Worm (Caenorhabditis elegans) whole organism, L1 larva: ENCODE data around the gene slc-25A10.

Source experiments
- C04F5.9 ChIP-seq: sonication (generic microtip); optimal IDR thresholded peaks from 2 replicates; lab custom pipeline; 2016; ENCODE audit warnings: missing genetic modification characterization, missing compliant biosample characterization
- C16A3.4 ChIP-seq: fragments of 150-350 bp; optimal IDR thresholded peaks from 2 replicates; lab custom pipeline; 2014; ENCODE audit warnings: missing biosample characterization, missing genetic modification characterization
- C34B4.2 ChIP-seq: sonication (generic microtip); optimal IDR thresholded peaks from 2 replicates; lab custom pipeline; 2017; ENCODE audit warnings: mild to moderate bottlenecking, missing genetic modification characterization, missing compliant biosample characterization
- Y116A8C.19 ChIP-seq: sonication (generic microtip); optimal IDR thresholded peaks from 2 replicates; lab custom pipeline; 2016; ENCODE audit warnings: missing compliant biosample characterization, missing genetic modification characterization, borderline replicate concordance
- alr-1 ChIP-seq: fragments of 200-800 bp; sonication (Bioruptor generic); optimal IDR thresholded peaks from 2 replicates; lab custom pipeline; 2018; ENCODE audit warnings: borderline replicate concordance, mild to moderate bottlenecking, missing genetic modification characterization, missing compliant biosample characterization
- blmp-1 ChIP-seq: fragments of 150-350 bp; optimal IDR thresholded peaks from 2 replicates; lab custom pipeline; 2014; ENCODE audit warnings: missing biosample characterization, missing genetic modification characterization
- ceh-8 ChIP-seq: fragments of 200-800 bp; sonication (Bioruptor generic); optimal IDR thresholded peaks from 2 replicates; lab custom pipeline; 2018; ENCODE audit warnings: mild to moderate bottlenecking, missing genetic modification characterization, moderate library complexity, missing compliant biosample characterization
- ceh-82 ChIP-seq, 3 experiments: fragments of 150-350 bp in 1 of 3; sonication (generic microtip) in 2 of 3; optimal IDR thresholded peaks; 2 replicates each; lab custom pipeline; 2014 to 2017; ENCODE audit warnings: missing biosample characterization in 3 of 3, missing genetic modification characterization in 3 of 3
- ceh-88 ChIP-seq: fragments of 200-800 bp; sonication (Bioruptor generic); IDR thresholded peaks from 2 replicates; pipeline ENCODE4 v1.3.6; 2022; ENCODE audit warnings: missing genetic modification characterization, missing compliant biosample characterization
- ceh-90 ChIP-seq: sonication (generic microtip); optimal IDR thresholded peaks from 2 replicates; lab custom pipeline; 2016; ENCODE audit warnings: missing genetic modification characterization, missing compliant biosample characterization
- ces-1 ChIP-seq: fragments of 150-350 bp; optimal IDR thresholded peaks from 2 replicates; lab custom pipeline; 2014; ENCODE audit warnings: missing biosample characterization, missing genetic modification reagents, missing genetic modification characterization
- efl-1 ChIP-seq, 4 experiments: fragments of 150-350 bp; optimal IDR thresholded peaks in 3 of 4; peaks in 1 of 4; 1 replicate in 1 of 4; 2 replicates in 3 of 4; lab custom pipeline; 2014; ENCODE audit warnings: missing biosample characterization in 2 of 4, missing genetic modification characterization in 2 of 4, missing genetic modification reagents in 2 of 4
- egl-27 ChIP-seq, 2 experiments: fragments of 150-350 bp in 1 of 2; sonication (generic microtip); optimal IDR thresholded peaks; 3 replicates each; lab custom pipeline; 2017 to 2018; ENCODE audit warnings: missing biosample characterization in 2 of 2, missing genetic modification characterization in 2 of 2, missing genetic modification reagents in 2 of 2
- ets-5 ChIP-seq: fragments of 200-800 bp; sonication (Bioruptor generic); IDR thresholded peaks from 2 replicates; pipeline ENCODE4 v1.3.6; 2022; ENCODE audit warnings: missing genetic modification characterization, missing compliant biosample characterization
- fkh-8 ChIP-seq: sonication (generic microtip); optimal IDR thresholded peaks from 2 replicates; lab custom pipeline; 2016; ENCODE audit warnings: mild to moderate bottlenecking, missing genetic modification characterization, missing compliant biosample characterization
- fos-1 ChIP-seq: fragments of 150-350 bp; optimal IDR thresholded peaks from 2 replicates; lab custom pipeline; 2014; ENCODE audit warnings: missing biosample characterization, missing genetic modification characterization
- hlh-17 ChIP-seq: fragments of 200-800 bp; sonication (Bioruptor generic); optimal IDR thresholded peaks from 2 replicates; lab custom pipeline; 2018; ENCODE audit warnings: missing genetic modification characterization, mild to moderate bottlenecking, missing compliant biosample characterization, moderate library complexity, borderline replicate concordance
- hlh-4 ChIP-seq: sonication (generic microtip); optimal IDR thresholded peaks from 2 replicates; lab custom pipeline; 2016; ENCODE audit warnings: mild to moderate bottlenecking, missing genetic modification characterization, missing compliant biosample characterization
- hpl-2 ChIP-seq: fragments of 150-350 bp; optimal IDR thresholded peaks from 2 replicates; lab custom pipeline; 2014; ENCODE audit warnings: missing biosample characterization, missing genetic modification reagents, missing genetic modification characterization
- isw-1 ChIP-seq: fragments of 200-800 bp; sonication (Bioruptor generic); IDR thresholded peaks from 2 replicates; pipeline ENCODE4 v1.3.6; 2022; ENCODE audit warnings: missing genetic modification characterization, missing compliant biosample characterization
- jun-1 ChIP-seq: fragments of 150-350 bp; optimal IDR thresholded peaks from 2 replicates; lab custom pipeline; 2014; ENCODE audit warnings: missing biosample characterization, missing genetic modification reagents, missing genetic modification characterization
- lin-13 ChIP-seq: fragments of 150-350 bp; optimal IDR thresholded peaks from 2 replicates; lab custom pipeline; 2014; ENCODE audit warnings: missing biosample characterization, missing genetic modification reagents, missing genetic modification characterization
- lin-15B ChIP-seq: fragments of 150-350 bp; sonication (generic microtip); optimal IDR thresholded peaks from 3 replicates; lab custom pipeline; 2014; ENCODE audit warnings: missing biosample characterization, missing genetic modification characterization
- lin-39 ChIP-seq: fragments of 150-350 bp; optimal IDR thresholded peaks from 2 replicates; lab custom pipeline; 2014; ENCODE audit warnings: missing biosample characterization, missing genetic modification reagents, missing genetic modification characterization
- lir-3 ChIP-seq: sonication (generic microtip); optimal IDR thresholded peaks from 2 replicates; lab custom pipeline; 2016; ENCODE audit warnings: mild to moderate bottlenecking, missing genetic modification characterization, moderate library complexity, missing compliant biosample characterization; ENCODE audit not compliant: poor library complexity
- mab-9 ChIP-seq: fragments of 200-800 bp; sonication (Bioruptor generic); IDR thresholded peaks from 2 replicates; pipeline ENCODE4 v1.3.6; 2022; ENCODE audit warnings: missing genetic modification reagents, missing genetic modification characterization, missing compliant biosample characterization
- mdl-1 ChIP-seq, 2 experiments: fragments of 150-350 bp; optimal IDR thresholded peaks; 2 replicates each; lab custom pipeline; 2014 to 2017; ENCODE audit warnings: missing biosample characterization in 2 of 2, missing genetic modification characterization in 2 of 2, inconsistent platforms in 1 of 2
- mep-1 ChIP-seq: fragments of 150-350 bp; optimal IDR thresholded peaks from 2 replicates; lab custom pipeline; 2014; ENCODE audit warnings: missing biosample characterization, missing genetic modification characterization
- nhr-11 ChIP-seq: fragments of 150-350 bp; optimal IDR thresholded peaks from 2 replicates; lab custom pipeline; 2014; ENCODE audit warnings: missing biosample characterization, missing genetic modification characterization
- nhr-19 ChIP-seq: fragments of 200-800 bp; sonication (Bioruptor generic); conservative IDR thresholded peaks from 2 replicates; pipeline ENCODE4 v1.3.6; 2022; ENCODE audit warnings: missing genetic modification characterization, missing compliant biosample characterization
- nhr-20 ChIP-seq: sonication (generic microtip); optimal IDR thresholded peaks from 2 replicates; lab custom pipeline; 2016; ENCODE audit warnings: mild to moderate bottlenecking, missing genetic modification characterization, missing compliant biosample characterization
- nhr-237 ChIP-seq: fragments of 150-350 bp; optimal IDR thresholded peaks from 2 replicates; lab custom pipeline; 2014; ENCODE audit warnings: missing biosample characterization, missing genetic modification characterization
- nhr-47 ChIP-seq: sonication (generic microtip); optimal IDR thresholded peaks from 2 replicates; lab custom pipeline; 2016; ENCODE audit warnings: mild to moderate bottlenecking, missing genetic modification characterization, moderate library complexity, missing compliant biosample characterization
- nhr-71 ChIP-seq: sonication (generic microtip); optimal IDR thresholded peaks from 2 replicates; lab custom pipeline; 2016; ENCODE audit warnings: mild to moderate bottlenecking, missing genetic modification characterization, moderate library complexity, missing compliant biosample characterization
- nhr-76 ChIP-seq: sonication (generic microtip); optimal IDR thresholded peaks from 2 replicates; lab custom pipeline; 2017; ENCODE audit warnings: missing biosample characterization, missing genetic modification characterization
- nhr-84 ChIP-seq: sonication (generic microtip); optimal IDR thresholded peaks from 2 replicates; lab custom pipeline; 2017; ENCODE audit warnings: missing biosample characterization, missing genetic modification characterization
- nhr-90 ChIP-seq: sonication (generic microtip); optimal IDR thresholded peaks from 2 replicates; lab custom pipeline; 2016; ENCODE audit warnings: mild to moderate bottlenecking, missing genetic modification characterization, missing compliant biosample characterization; ENCODE audit not compliant: poor library complexity
- pag-3 ChIP-seq: sonication (generic microtip); optimal IDR thresholded peaks from 2 replicates; lab custom pipeline; 2017; ENCODE audit warnings: missing genetic modification characterization, mild to moderate bottlenecking, missing compliant biosample characterization, antibody characterized with exemption, borderline replicate concordance; ENCODE audit not compliant: insufficient read depth
- rnt-1 ChIP-seq: sonication (generic microtip); optimal IDR thresholded peaks from 2 replicates; lab custom pipeline; 2016; ENCODE audit warnings: mild to moderate bottlenecking, missing genetic modification characterization, moderate library complexity, missing compliant biosample characterization
- skn-1 ChIP-seq: fragments of 150-350 bp; optimal IDR thresholded peaks from 2 replicates; lab custom pipeline; 2014; ENCODE audit warnings: missing biosample characterization, missing genetic modification characterization
- snu-23 ChIP-seq: sonication (generic microtip); optimal IDR thresholded peaks from 2 replicates; lab custom pipeline; 2016; ENCODE audit warnings: missing genetic modification characterization, missing compliant biosample characterization
- sox-4 ChIP-seq: sonication (generic microtip); optimal IDR thresholded peaks from 2 replicates; lab custom pipeline; 2016; ENCODE audit warnings: missing genetic modification characterization, missing compliant biosample characterization
- sptf-1 ChIP-seq: fragments of 150-350 bp; optimal IDR thresholded peaks from 2 replicates; lab custom pipeline; 2014; ENCODE audit warnings: missing biosample characterization, missing genetic modification characterization
- sup-37 ChIP-seq: fragments of 200-800 bp; sonication (Bioruptor generic); optimal IDR thresholded peaks from 2 replicates; lab custom pipeline; 2018; ENCODE audit warnings: mild to moderate bottlenecking, missing genetic modification characterization, missing compliant biosample characterization
- swsn-7 ChIP-seq: sonication (generic microtip); optimal IDR thresholded peaks from 2 replicates; lab custom pipeline; 2016; ENCODE audit warnings: missing genetic modification characterization, missing compliant biosample characterization
- unc-130 ChIP-seq: fragments of 150-350 bp; optimal IDR thresholded peaks from 2 replicates; lab custom pipeline; 2017; ENCODE audit warnings: missing biosample characterization, missing genetic modification characterization, inconsistent platforms
- unc-30 ChIP-seq: sonication (generic microtip); optimal IDR thresholded peaks from 2 replicates; lab custom pipeline; 2017; ENCODE audit warnings: missing biosample characterization, missing genetic modification characterization
- unc-98 ChIP-seq: fragments of 200-800 bp; sonication (Bioruptor generic); IDR thresholded peaks from 2 replicates; pipeline ENCODE4 v1.3.6; 2022; ENCODE audit warnings: missing genetic modification characterization, missing compliant biosample characterization
- vab-15 ChIP-seq: sonication (generic microtip); optimal IDR thresholded peaks from 2 replicates; lab custom pipeline; 2017; ENCODE audit warnings: missing genotype, mild to moderate bottlenecking, missing genetic modification characterization, missing compliant biosample characterization
- ztf-4 ChIP-seq: fragments of 150-350 bp; optimal IDR thresholded peaks from 2 replicates; lab custom pipeline; 2014; ENCODE audit warnings: missing biosample characterization, missing genetic modification characterization

The slc-25A10 gene

ce11 chrX:6742891-6743290 lies 17.4 kb upstream of the slc-25A10 start (continued):
- TF ChIP-seq nhr-84 (no peak), nhr-19 (GFP tag; lab: Robert Waterston, UW) (peak; percentile 89), C16A3.4 (peak; percentile 34), nhr-76 (tag; lab: Kevin White, UChicago) (no peak), swsn-7 (tag; lab: Kevin White, UChicago) (peak; percentile 81), lir-3 (tag; lab: Kevin White, UChicago) (peak; percentile 73), nhr-71 (tag; lab: Kevin White, UChicago) (peak; percentile 97), ztf-4 (tag; lab: Kevin White, UChicago) (peak; percentile 77), sptf-1 (no peak), C04F5.9 (tag; lab: Kevin White, UChicago) (peak; percentile 48), mab-9 (GFP tag; lab: Robert Waterston, UW) (no peak; the same call in 1 of the 2 replicates), unc-30 (tag; lab: Kevin White, UChicago) (no peak), hpl-2 (GFP tag; lab: Kevin White, UChicago) (no peak), hlh-17 (no peak), alr-1 (no peak), nhr-90 (tag; lab: Kevin White, UChicago) (peak; percentile 81), nhr-11 (tag; lab: Kevin White, UChicago) (peak; percentile 60), ceh-8 (GFP tag; lab: Kevin White, UChicago) (peak; percentile 0), nhr-237 (tag; lab: Kevin White, UChicago) (no peak), egl-27 (tag; optimal IDR thresholded peaks at IDR 0.05; lab: Kevin White, UChicago) (peak in 1 of 2 experiments; percentile 57), Y116A8C.19 (tag; lab: Kevin White, UChicago) (no peak), snu-23 (GFP tag; lab: Kevin White, UChicago) (peak; percentile 88), hlh-4 (no peak), unc-98 (GFP tag; lab: Robert Waterston, UW) (no peak), unc-130 (peak; percentile 85), isw-1 (no peak), ets-5 (GFP tag; lab: Robert Waterston, UW) (no peak), nhr-20 (tag; lab: Kevin White, UChicago) (peak; percentile 89), skn-1 (tag; lab: Kevin White, UChicago) (peak; percentile 72), efl-1 (optimal IDR thresholded peaks at IDR 0.05; lab: Kevin White, UChicago) (peak; percentile 38 to 42), efl-1 (GFP tag; optimal IDR thresholded peaks at IDR 0.05 in 1 of 2; lab: Kevin White, UChicago) (peak; percentile 14 to 95), C34B4.2 (no peak), lin-13 (peak; percentile 46), blmp-1 (tag; lab: Kevin White, UChicago) (peak; percentile 85), nhr-47 (tag; lab: Kevin White, UChicago) (peak; percentile 77), mdl-1 (tag; optimal IDR thresholded peaks at IDR 0.05; lab: Kevin White, UChicago) (peak in 1 of 2 experiments; percentile 97), mep-1 (tag; lab: Kevin White, UChicago) (peak; percentile 77), sox-4 (tag; lab: Kevin White, UChicago) (peak; percentile 48), rnt-1 (tag; lab: Kevin White, UChicago) (peak; percentile 92), ceh-88 (peak; percentile 66; the same call in 1 of the 2 replicates)

- no peak for TF ChIP-seq hlh-4
- peak; percentile 71 for TF ChIP-seq mep-1 (tag; lab: Kevin White, UChicago)
- no peak for TF ChIP-seq lin-15B
- peak; percentile 75 to 93 (median 78) for TF ChIP-seq ceh-82 (tag; optimal IDR thresholded peaks at IDR 0.05; lab: Kevin White, UChicago)
- peak; percentile 69 for TF ChIP-seq nhr-90 (tag; lab: Kevin White, UChicago)
- no peak for TF ChIP-seq sptf-1
- TF ChIP-seq fos-1, result peak; percentile 73
- TF ChIP-seq fkh-8 (tag; lab: Kevin White, UChicago), result peak; percentile 89
- peak; percentile 17 for TF ChIP-seq sup-37
- no peak for TF ChIP-seq lir-3 (tag; lab: Kevin White, UChicago)
- TF ChIP-seq lin-39 (tag; lab: Kevin White, UChicago), result peak; percentile 56
- no peak for TF ChIP-seq ets-5 (GFP tag; lab: Robert Waterston, UW)
- no peak for TF ChIP-seq pag-3 (tag; lab: Kevin White, UChicago)
- TF ChIP-seq ces-1 (GFP tag; lab: Kevin White, UChicago), result no peak
- peak; percentile 94 for TF ChIP-seq jun-1 (tag; lab: Kevin White, UChicago)
- TF ChIP-seq ceh-90 (tag; lab: Kevin White, UChicago), result no peak
- peak; percentile 95 for TF ChIP-seq nhr-71 (tag; lab: Kevin White, UChicago)
- peak; percentile 42 for TF ChIP-seq vab-15 (tag; lab: Kevin White, UChicago)
- TF ChIP-seq C34B4.2, result no peak
- TF ChIP-seq snu-23 (GFP tag; lab: Kevin White, UChicago), result peak; percentile 77
These were observed 16.7 kb upstream of the slc-25A10 start, which contains the start of gene mdl-1 for ce11 chrX:6742011-6742683. mdl-1 (plus strand) TSS chrX:6742351.
